Worm (Caenorhabditis elegans) whole organism, late embryonic: ENCODE results near the gene mec-10.

Experiments
- ceh-19 ChIP-seq: fragments of 200-800 bp; sonication (Bioruptor generic); optimal IDR thresholded peaks from 2 replicates; lab custom pipeline; 2018; ENCODE audit warnings: mild to moderate bottlenecking, missing genetic modification characterization, missing compliant biosample characterization
- fkh-10 ChIP-seq: fragments of 150-350 bp; optimal IDR thresholded peaks from 2 replicates; lab custom pipeline; 2014; ENCODE audit warnings: missing biosample characterization, missing genetic modification reagents, missing genetic modification characterization
- hlh-15 ChIP-seq: sonication (generic microtip); optimal IDR thresholded peaks from 2 replicates; lab custom pipeline; 2016; ENCODE audit warnings: missing genetic modification characterization, missing compliant biosample characterization

ce11 chrX:8457314-8457713, 12.8 kb downstream of the mec-10 start, which contains the start of gene F16F9.3:
- no peak for TF ChIP-seq hlh-15 (tag; lab: Kevin White, UChicago)
- TF ChIP-seq fkh-10 (GFP tag; lab: Kevin White, UChicago) = no peak
- TF ChIP-seq ceh-19 (GFP tag; lab: Kevin White, UChicago) = no peak
